Worm (Caenorhabditis elegans) whole organism, L4 larva: ENCODE results near the gene nhr-20.

ENCODE experiments used
- D1046.2 ChIP-seq: fragments of 200-800 bp; sonication (Bioruptor generic); IDR thresholded peaks from 2 replicates; pipeline ENCODE4 v1.3.6; 2022; ENCODE audit warnings: missing genetic modification characterization, missing compliant biosample characterization
- F10B5.3 ChIP-seq: sonication (generic microtip); optimal IDR thresholded peaks from 2 replicates; lab custom pipeline; 2016; ENCODE audit warnings: mild to moderate bottlenecking, missing genetic modification characterization, missing compliant biosample characterization
- F26F4.8 ChIP-seq: fragments of 200-800 bp; sonication (Bioruptor generic); conservative IDR thresholded peaks from 2 replicates; pipeline ENCODE4 v1.3.6; 2022; ENCODE audit warnings: missing genetic modification characterization, missing compliant biosample characterization
- F44E2.7 ChIP-seq: fragments of 200-800 bp; sonication (Bioruptor generic); IDR thresholded peaks from 2 replicates; pipeline ENCODE4 v2.1.2; 2022; ENCODE audit warnings: missing genetic modification characterization, missing compliant biosample characterization
- F49E8.2 ChIP-seq: sonication (generic microtip); optimal IDR thresholded peaks from 2 replicates; lab custom pipeline; 2016; ENCODE audit warnings: missing compliant biosample characterization, mild to moderate bottlenecking, missing genetic modification characterization, borderline replicate concordance
- R02D3.7 ChIP-seq: fragments of 150-350 bp; sonication (generic microtip); optimal IDR thresholded peaks from 3 replicates; lab custom pipeline; 2014; ENCODE audit warnings: missing biosample characterization, missing genetic modification characterization
- T26A8.4 ChIP-seq: fragments of 200-800 bp; sonication (Bioruptor generic); IDR thresholded peaks from 2 replicates; pipeline ENCODE4 v1.3.6; 2022; ENCODE audit warnings: missing genetic modification characterization, missing compliant biosample characterization
- Y105C5A.15 ChIP-seq: fragments of 200-800 bp; sonication (Bioruptor generic); IDR thresholded peaks from 2 replicates; pipeline ENCODE4 v1.3.6; 2022; ENCODE audit warnings: missing genetic modification characterization, missing compliant biosample characterization
- Y5F2A.4 ChIP-seq: fragments of 200-800 bp; sonication (Bioruptor generic); optimal IDR thresholded peaks from 2 replicates; lab custom pipeline; 2018; ENCODE audit warnings: mild to moderate bottlenecking, missing genetic modification characterization, missing compliant biosample characterization
- Y75B8A.6 ChIP-seq: fragments of 200-800 bp; sonication (Bioruptor generic); IDR thresholded peaks from 2 replicates; pipeline ENCODE4 v1.3.6; 2022; ENCODE audit warnings: missing genetic modification reagents, missing genetic modification characterization, missing compliant biosample characterization
- aha-1 ChIP-seq: fragments of 150-350 bp; peaks from one replicate; lab custom pipeline; 2014; ENCODE audit warnings: missing biosample characterization, missing genetic modification characterization
- arid-1 ChIP-seq: fragments of 200-800 bp; sonication (Bioruptor generic); conservative IDR thresholded peaks from 2 replicates; pipeline ENCODE4 v1.3.6; 2022; ENCODE audit warnings: missing genetic modification reagents, missing genetic modification characterization, missing compliant biosample characterization
- dmd-8 ChIP-seq: fragments of 200-800 bp; sonication (Bioruptor generic); IDR thresholded peaks from 2 replicates; pipeline ENCODE4 v1.3.6; 2022; ENCODE audit warnings: missing genetic modification characterization, missing compliant biosample characterization
- dpl-1 ChIP-seq: fragments of 150-350 bp; optimal IDR thresholded peaks from 2 replicates; lab custom pipeline; 2014; ENCODE audit warnings: missing biosample characterization, missing genetic modification reagents, missing genetic modification characterization
- fos-1 ChIP-seq: fragments of 150-350 bp; optimal IDR thresholded peaks from 2 replicates; lab custom pipeline; 2014; ENCODE audit warnings: missing biosample characterization, missing genetic modification characterization
- lim-7 ChIP-seq: fragments of 200-800 bp; sonication (Bioruptor generic); IDR thresholded peaks from 2 replicates; pipeline ENCODE4 v1.3.6; 2022; ENCODE audit warnings: missing genetic modification characterization, missing compliant biosample characterization
- lin-13 ChIP-seq: fragments of 150-350 bp; optimal IDR thresholded peaks from 2 replicates; lab custom pipeline; 2014; ENCODE audit warnings: missing biosample characterization, missing genetic modification reagents, missing genetic modification characterization
- lin-15B ChIP-seq: fragments of 150-350 bp; sonication (generic microtip); optimal IDR thresholded peaks from 3 replicates; lab custom pipeline; 2014; ENCODE audit warnings: missing biosample characterization, missing genetic modification characterization
- madf-9 ChIP-seq: fragments of 200-800 bp; sonication (Bioruptor generic); conservative IDR thresholded peaks from 2 replicates; pipeline ENCODE4 v1.3.6; 2022; ENCODE audit warnings: missing genetic modification reagents, missing genetic modification characterization, missing compliant biosample characterization
- mxl-2 ChIP-seq: fragments of 200-800 bp; sonication (Bioruptor generic); conservative IDR thresholded peaks from 2 replicates; pipeline ENCODE4 v1.3.6; 2022; ENCODE audit warnings: missing genetic modification reagents, missing genetic modification characterization, missing compliant biosample characterization
- nhr-6 ChIP-seq: fragments of 150-350 bp; optimal IDR thresholded peaks from 2 replicates; lab custom pipeline; 2014; ENCODE audit warnings: missing biosample characterization, missing genetic modification characterization
- nhr-76 ChIP-seq: fragments of 150-350 bp; optimal IDR thresholded peaks from 2 replicates; lab custom pipeline; 2014; ENCODE audit warnings: missing biosample characterization, missing genetic modification characterization
- pha-4 ChIP-seq, 2 experiments: fragments of 150-350 bp in 1 of 2; fragments of 200-800 bp in 1 of 2; sonication (Bioruptor generic) in 1 of 2; IDR thresholded peaks in 1 of 2; optimal IDR thresholded peaks in 1 of 2; 2 replicates each; pipeline versions ENCODE4 v1.3.6 to Lab custom; 2014 to 2022; ENCODE audit warnings: missing genetic modification characterization in 2 of 2, missing genetic modification reagents in 2 of 2, missing biosample characterization in 1 of 2, missing compliant biosample characterization in 1 of 2
- rbr-2 ChIP-seq: sonication (generic microtip); optimal IDR thresholded peaks from 2 replicates; lab custom pipeline; 2016; ENCODE audit warnings: missing genotype, missing genetic modification characterization, missing compliant biosample characterization
- skn-1 ChIP-seq: fragments of 150-350 bp; optimal IDR thresholded peaks from 2 replicates; lab custom pipeline; 2014; ENCODE audit warnings: missing biosample characterization, missing genetic modification characterization
- snpc-1.2 ChIP-seq: fragments of 200-800 bp; sonication (Bioruptor generic); IDR thresholded peaks from 2 replicates; pipeline ENCODE4 v1.3.6; 2022; ENCODE audit warnings: missing genetic modification reagents, missing genetic modification characterization, missing compliant biosample characterization
- tra-1 ChIP-seq: fragments of 200-800 bp; sonication (Bioruptor generic); IDR thresholded peaks from 2 replicates; pipeline ENCODE4 v1.3.6; 2022; ENCODE audit warnings: missing genetic modification reagents, missing genetic modification characterization, missing compliant biosample characterization
- unc-130 ChIP-seq: sonication (generic microtip); optimal IDR thresholded peaks from 2 replicates; lab custom pipeline; 2016; ENCODE audit warnings: missing genetic modification reagents, missing genetic modification characterization, missing compliant biosample characterization
- unc-39 ChIP-seq: sonication (generic microtip); optimal IDR thresholded peaks from 2 replicates; lab custom pipeline; 2017; ENCODE audit warnings: missing biosample characterization, missing genetic modification characterization
- zag-1 ChIP-seq: fragments of 150-350 bp; optimal IDR thresholded peaks from 2 replicates; lab custom pipeline; 2014; ENCODE audit warnings: missing biosample characterization, missing genetic modification characterization
- zfp-3 ChIP-seq: fragments of 200-800 bp; sonication (Bioruptor generic); conservative IDR thresholded peaks from 2 replicates; pipeline ENCODE4 v1.3.6; 2022; ENCODE audit warnings: missing genetic modification reagents, missing genetic modification characterization, missing compliant biosample characterization
- zip-2 ChIP-seq: fragments of 150-350 bp; optimal IDR thresholded peaks from 2 replicates; lab custom pipeline; 2014; ENCODE audit warnings: missing biosample characterization, missing genetic modification characterization

Gene nhr-20

ce11 chrIII:4257896-4258295, 24.9 kb upstream of the nhr-20 start:
- TF ChIP-seq T26A8.4 (GFP tag; lab: Robert Waterston, UW), result no peak
- TF ChIP-seq aha-1 (tag; lab: Kevin White, UChicago), result peak; percentile 95

ce11 chrIII:4247571-4247970, 14.6 kb upstream of the nhr-20 start, which contains the start of gene Y44F5A.1:
Y44F5A.1 (minus strand) TSS chrIII:4247671.
- no peak for TF ChIP-seq skn-1
- no peak for TF ChIP-seq unc-130
- no peak for TF ChIP-seq tra-1 (GFP tag; lab: Robert Waterston, UW)
- no peak for TF ChIP-seq R02D3.7 (tag; lab: Kevin White, UChicago)
- TF ChIP-seq lim-7 (GFP tag; lab: Robert Waterston, UW), result no peak
- no peak for TF ChIP-seq snpc-1.2 (GFP tag; lab: Robert Waterston, UW)
- TF ChIP-seq F44E2.7, result no peak
- TF ChIP-seq F10B5.3 (tag; lab: Kevin White, UChicago), result no peak
- TF ChIP-seq arid-1 (GFP tag; lab: Robert Waterston, UW), result no peak
- no peak for TF ChIP-seq fos-1 (tag; lab: Kevin White, UChicago)

DNA sequence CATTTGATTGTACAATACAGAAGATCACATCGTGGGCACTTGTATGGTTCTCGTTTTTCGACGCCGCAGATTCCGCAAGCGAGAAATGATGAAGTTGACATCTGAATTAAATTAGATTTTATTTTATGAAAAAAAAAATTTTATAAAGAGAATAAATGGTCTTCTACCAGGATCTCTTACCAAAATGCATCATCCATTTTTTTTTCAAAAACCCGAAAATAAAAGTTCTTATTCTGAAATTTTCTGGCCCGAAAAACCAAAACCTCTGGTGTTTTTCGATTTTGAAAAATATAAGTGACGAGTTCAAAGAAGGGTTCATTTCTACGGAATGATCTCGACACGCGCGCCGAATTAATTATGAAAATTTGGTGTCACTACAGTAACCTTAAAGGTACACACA, 11.3 kb upstream of the nhr-20 start, which contains the start of gene zhit-2:
TSS of gene zhit-2 (minus strand) at position 101 of the 400 bp plus-strand sequence.
- TF ChIP-seq nhr-6 (tag; lab: Kevin White, UChicago), result no peak
- no peak for TF ChIP-seq pha-4 (GFP tag; IDR thresholded peaks at IDR 0.05; lab: Robert Waterston, UW)
- no peak for TF ChIP-seq pha-4 (tag; optimal IDR thresholded peaks at IDR 0.05; lab: Kevin White, UChicago)
- TF ChIP-seq dmd-8 (GFP tag; lab: Robert Waterston, UW), result no peak
- no peak for TF ChIP-seq lin-13 (GFP tag; lab: Kevin White, UChicago)
- no peak for TF ChIP-seq dpl-1
- no peak for TF ChIP-seq D1046.2 (GFP tag; lab: Robert Waterston, UW)
- no peak for TF ChIP-seq nhr-76 (tag; lab: Kevin White, UChicago)
- no peak for TF ChIP-seq Y5F2A.4
- TF ChIP-seq zip-2, result no peak
- no peak for TF ChIP-seq zag-1 (tag; lab: Kevin White, UChicago)
- no peak for TF ChIP-seq rbr-2 (tag; lab: Kevin White, UChicago)
- TF ChIP-seq madf-9 (GFP tag; lab: Robert Waterston, UW), result no peak
- TF ChIP-seq mxl-2 (GFP tag; lab: Robert Waterston, UW), result no peak
- no peak for TF ChIP-seq lim-7 (GFP tag; lab: Robert Waterston, UW)
- TF ChIP-seq F49E8.2 (tag; lab: Kevin White, UChicago), result no peak
- no peak for TF ChIP-seq skn-1
- TF ChIP-seq Y75B8A.6 (GFP tag; lab: Robert Waterston, UW), result no peak
- TF ChIP-seq Y105C5A.15 (GFP tag; lab: Robert Waterston, UW), result no peak
- no peak for TF ChIP-seq F26F4.8 (GFP tag; lab: Robert Waterston, UW)
- no peak for TF ChIP-seq lin-15B

- TF ChIP-seq dpl-1, result no peak
These were observed 10.4 kb upstream of the nhr-20 start, which contains the start of gene mrpl-21 for ce11 chrIII:4243461-4243860. mrpl-21 (minus strand) TSS chrIII:4243561.

ce11 chrIII:4242225-4242862, 9.3 kb upstream of the nhr-20 start, which contains the start of gene F43C1.7:
F43C1.7 (minus strand) TSS chrIII:4242575.
- TF ChIP-seq zfp-3 (GFP tag; lab: Robert Waterston, UW), result no peak
- peak; percentile 15 for TF ChIP-seq unc-39 (tag; lab: Kevin White, UChicago)
- TF ChIP-seq zip-2, result peak; percentile 90
